In genomic region chr3L:1319097-1319725, dm6 we compare ENCODE assay signal across 1 fruit fly cellular context.
TF ChIP-seq lines count a peak whose summit lies in the region.

No protein-coding gene starts in this region.

TF ChIP-seq in whole organism, embryonic, 481 proteins besides CTCF, POLR2A, EP300 and RAD21 (continued from another document and continues in another):
- TF ChIP-seq en (GFP tag; optimal IDR thresholded peaks at IDR 0.05; lab: Kevin White, UChicago): peak; percentile 49
- TF ChIP-seq dm (GFP tag; optimal IDR thresholded peaks at IDR 0.05; lab: Kevin White, UChicago): peak; percentile 25
- no peak for TF ChIP-seq gsb-n (tag; optimal IDR thresholded peaks at IDR 0.05; lab: Kevin White, UChicago)
- TF ChIP-seq Atf6 (GFP tag; IDR thresholded peaks at IDR 0.05; lab: Robert Waterston, UW): peak; percentile 47; the same call in 1 of the 2 replicates
- TF ChIP-seq Hsf (GFP tag; optimal IDR thresholded peaks at IDR 0.05; lab: Kevin White, UChicago): peak; percentile 84
- TF ChIP-seq CG8388 (GFP tag; optimal IDR thresholded peaks at IDR 0.05; lab: Kevin White, UChicago): peak; percentile 79
- TF ChIP-seq CG11560 (tag; IDR thresholded peaks at IDR 0.05; lab: Robert Waterston, UW): no peak
- TF ChIP-seq pfk (GFP tag; optimal IDR thresholded peaks at IDR 0.05; lab: Kevin White, UChicago): no peak
- no peak for TF ChIP-seq Tbp (GFP tag; optimal IDR thresholded peaks at IDR 0.05; lab: Kevin White, UChicago)
- TF ChIP-seq CG6765 (GFP tag; optimal IDR thresholded peaks at IDR 0.05; lab: Kevin White, UChicago): no peak
- TF ChIP-seq phol (tag; optimal IDR thresholded peaks at IDR 0.05; lab: Kevin White, UChicago): peak; percentile 86
- TF ChIP-seq Myb (GFP tag; optimal IDR thresholded peaks at IDR 0.05; lab: Kevin White, UChicago): peak; percentile 22
- TF ChIP-seq crp (GFP tag; optimal IDR thresholded peaks at IDR 0.05; lab: Kevin White, UChicago): peak in 1 of 2 experiments; percentile 23
- TF ChIP-seq Elba2 (GFP tag; optimal IDR thresholded peaks at IDR 0.05; lab: Kevin White, UChicago): no peak
- TF ChIP-seq Hand (GFP tag; optimal IDR thresholded peaks at IDR 0.05; lab: Kevin White, UChicago): no peak
- TF ChIP-seq gce (GFP tag; IDR thresholded peaks at IDR 0.05; lab: Robert Waterston, UW): peak; percentile 86
- 0 out of 3 replicates have a peak, but pooled peaks have one; percentile 37 for TF ChIP-seq CG6791 (GFP tag; IDR thresholded peaks at IDR 0.05; lab: Robert Waterston, UW; ENCODE audit: partially characterized antibody)
- TF ChIP-seq tio (GFP tag; optimal IDR thresholded peaks at IDR 0.05; lab: Kevin White, UChicago): peak; percentile 40
- TF ChIP-seq twi (tag; optimal IDR thresholded peaks at IDR 0.05; lab: Kevin White, UChicago): peak; percentile 26
- TF ChIP-seq grn (GFP tag; optimal IDR thresholded peaks at IDR 0.05; lab: Kevin White, UChicago): peak; percentile 43
- no peak for TF ChIP-seq hbn (GFP tag; IDR thresholded peaks at IDR 0.05; lab: Robert Waterston, UW; ENCODE audit: partially characterized antibody)
- TF ChIP-seq CG11695 (GFP tag; IDR thresholded peaks at IDR 0.05; lab: Robert Waterston, UW): peak; percentile 62
- peak; percentile 52 for TF ChIP-seq Atf-2 (GFP tag; optimal IDR thresholded peaks at IDR 0.05; lab: Kevin White, UChicago)
- TF ChIP-seq CG11093 (GFP tag; IDR thresholded peaks at IDR 0.05; lab: Robert Waterston, UW): peak; percentile 66; the same call in 2 of the 3 replicates
- TF ChIP-seq CG2712 (tag; optimal IDR thresholded peaks at IDR 0.05; lab: Kevin White, UChicago): peak; percentile 89
- TF ChIP-seq wor (GFP tag; IDR thresholded peaks at IDR 0.05; lab: Robert Waterston, UW): peak; percentile 81
- TF ChIP-seq ro (GFP tag; IDR thresholded peaks at IDR 0.05; lab: Robert Waterston, UW): peak; percentile 45; the same call in 1 of the 2 replicates
- TF ChIP-seq Side (GFP tag; optimal IDR thresholded peaks at IDR 0.05; lab: Kevin White, UChicago): peak; percentile 68
- peak; percentile 63 for TF ChIP-seq btn (GFP tag; optimal IDR thresholded peaks at IDR 0.05; lab: Kevin White, UChicago)
- no peak for TF ChIP-seq sd (tag; optimal IDR thresholded peaks at IDR 0.05; lab: Kevin White, UChicago)
- TF ChIP-seq CG8290 (GFP tag; optimal IDR thresholded peaks at IDR 0.05; lab: Kevin White, UChicago): peak; percentile 14
- TF ChIP-seq CG8290 (tag; optimal IDR thresholded peaks at IDR 0.05; lab: Kevin White, UChicago): peak in 1 of 2 experiments; percentile 71
- no peak for TF ChIP-seq tup (GFP tag; optimal IDR thresholded peaks at IDR 0.05; lab: Kevin White, UChicago)
- TF ChIP-seq CG43689 (GFP tag; IDR thresholded peaks at IDR 0.05; lab: Robert Waterston, UW): peak; percentile 30; the same call in 1 of the 2 replicates
- TF ChIP-seq Mad (GFP tag; optimal IDR thresholded peaks at IDR 0.05; lab: Kevin White, UChicago): peak; percentile 63
- peak; percentile 75 for TF ChIP-seq Sox100B (GFP tag; optimal IDR thresholded peaks at IDR 0.05; lab: Kevin White, UChicago)
- no peak for TF ChIP-seq gsb (GFP tag; IDR thresholded peaks at IDR 0.05; lab: Robert Waterston, UW)
- no peak for TF ChIP-seq fd3F (GFP tag; optimal IDR thresholded peaks at IDR 0.05; lab: Kevin White, UChicago)
- TF ChIP-seq Asciz (GFP tag; optimal IDR thresholded peaks at IDR 0.05; lab: Kevin White, UChicago): peak; percentile 88
- peak; percentile 64 for TF ChIP-seq gcm2 (GFP tag; optimal IDR thresholded peaks at IDR 0.05; lab: Kevin White, UChicago)
- no peak for TF ChIP-seq CG4328 (GFP tag; optimal IDR thresholded peaks at IDR 0.05; lab: Kevin White, UChicago)
- no peak for TF ChIP-seq BEAF-32 (GFP tag; optimal IDR thresholded peaks at IDR 0.05; lab: Kevin White, UChicago)
- peak; percentile 17 for TF ChIP-seq bab2 (GFP tag; optimal IDR thresholded peaks at IDR 0.05; lab: Kevin White, UChicago)
- TF ChIP-seq ham (GFP tag; IDR thresholded peaks at IDR 0.05; lab: Robert Waterston, UW): no peak
- peak; percentile 64 for TF ChIP-seq Fer3 (tag; optimal IDR thresholded peaks at IDR 0.05; lab: Kevin White, UChicago)
- TF ChIP-seq crc (GFP tag; optimal IDR thresholded peaks at IDR 0.05; lab: Kevin White, UChicago): peak; percentile 2
- no peak for TF ChIP-seq CG34224 (GFP tag; IDR thresholded peaks at IDR 0.05; lab: Robert Waterston, UW; ENCODE audit: partially characterized antibody)
- TF ChIP-seq nerfin-2 (GFP tag; IDR thresholded peaks at IDR 0.05; lab: Robert Waterston, UW; ENCODE audit: partially characterized antibody): no peak
- no peak for TF ChIP-seq Dll (GFP tag; IDR thresholded peaks at IDR 0.05; lab: Robert Waterston, UW; ENCODE audit: partially characterized antibody)
- peak; percentile 68 for TF ChIP-seq jumu (GFP tag; optimal IDR thresholded peaks at IDR 0.05; lab: Kevin White, UChicago)
- TF ChIP-seq hth (optimal IDR thresholded peaks at IDR 0.05; lab: Kevin White, UChicago): no peak
- TF ChIP-seq Dip3 (GFP tag; optimal IDR thresholded peaks at IDR 0.05; lab: Kevin White, UChicago): peak; percentile 47
- TF ChIP-seq CG1647 (GFP tag; optimal IDR thresholded peaks at IDR 0.05; lab: Kevin White, UChicago): no peak
- no peak for TF ChIP-seq Ets65A (GFP tag; lab: Kevin White, UChicago)
- no peak for TF ChIP-seq rib (GFP tag; IDR thresholded peaks at IDR 0.05; lab: Robert Waterston, UW)
- peak; percentile 80 for TF ChIP-seq NfI (GFP tag; optimal IDR thresholded peaks at IDR 0.05; lab: Kevin White, UChicago)
- TF ChIP-seq CG14050 (GFP tag; IDR thresholded peaks at IDR 0.05; lab: Robert Waterston, UW): peak; percentile 56; the same call in 2 of the 3 replicates
- peak; percentile 73 for TF ChIP-seq chm (GFP tag; IDR thresholded peaks at IDR 0.05; lab: Robert Waterston, UW)
- peak; percentile 81 for TF ChIP-seq CG30403 (GFP tag; optimal IDR thresholded peaks at IDR 0.05; lab: Kevin White, UChicago)
- no peak for TF ChIP-seq pita (GFP tag; optimal IDR thresholded peaks at IDR 0.05; lab: Kevin White, UChicago)
- peak; percentile 58 for TF ChIP-seq cato (GFP tag; optimal IDR thresholded peaks at IDR 0.05; lab: Kevin White, UChicago; ENCODE audit: borderline replicate concordance)
- TF ChIP-seq CG4360 (GFP tag; IDR thresholded peaks at IDR 0.05; lab: Robert Waterston, UW): peak; percentile 51
- peak; percentile 85 for TF ChIP-seq gem (tag; optimal IDR thresholded peaks at IDR 0.05; lab: Kevin White, UChicago)
- peak; percentile 74 for TF ChIP-seq CG12659 (GFP tag; optimal IDR thresholded peaks at IDR 0.05; lab: Kevin White, UChicago)
- no peak for TF ChIP-seq chinmo (GFP tag; IDR thresholded peaks at IDR 0.05; lab: Robert Waterston, UW; ENCODE audit: partially characterized antibody)
- peak; percentile 8 for TF ChIP-seq fu2 (GFP tag; optimal IDR thresholded peaks at IDR 0.05; lab: Kevin White, UChicago)
- peak; percentile 66 for TF ChIP-seq CG33213 (GFP tag; optimal IDR thresholded peaks at IDR 0.05; lab: Kevin White, UChicago)
- peak; percentile 87 for TF ChIP-seq fd96Cb (tag; optimal IDR thresholded peaks at IDR 0.05; lab: Kevin White, UChicago)
- peak; percentile 16 for TF ChIP-seq CG12104 (GFP tag; optimal IDR thresholded peaks at IDR 0.05; lab: Kevin White, UChicago)
- 0 out of 2 replicates have a peak, but pooled peaks have one; percentile 15 for TF ChIP-seq CG9215 (GFP tag; IDR thresholded peaks at IDR 0.05; lab: Robert Waterston, UW)
- TF ChIP-seq ssp (GFP tag; IDR thresholded peaks at IDR 0.05; lab: Robert Waterston, UW): peak; percentile 67
- TF ChIP-seq CG17912 (GFP tag; optimal IDR thresholded peaks at IDR 0.05; lab: Kevin White, UChicago): no peak
- peak; percentile 84 for TF ChIP-seq pnt (GFP tag; optimal IDR thresholded peaks at IDR 0.05; lab: Kevin White, UChicago)
- peak; percentile 84 for TF ChIP-seq otp (GFP tag; IDR thresholded peaks at IDR 0.05; lab: Robert Waterston, UW)
- peak; percentile 87 for TF ChIP-seq ATbp (GFP tag; optimal IDR thresholded peaks at IDR 0.05; lab: Kevin White, UChicago)
- TF ChIP-seq MTF-1 (GFP tag; optimal IDR thresholded peaks at IDR 0.05; lab: Kevin White, UChicago; ENCODE audit: borderline replicate concordance): peak; percentile 58
- peak; percentile 78 for TF ChIP-seq row (GFP tag; IDR thresholded peaks at IDR 0.05; lab: Robert Waterston, UW)
- TF ChIP-seq CG3726 (GFP tag; IDR thresholded peaks at IDR 0.05; lab: Robert Waterston, UW): peak; percentile 30; the same call in 2 of the 3 replicates
- peak; percentile 70 for TF ChIP-seq CG8924 (tag; optimal IDR thresholded peaks at IDR 0.05; lab: Kevin White, UChicago)
- TF ChIP-seq CG10366 (GFP tag; IDR thresholded peaks at IDR 0.05; lab: Robert Waterston, UW): peak; percentile 81
- TF ChIP-seq chif (GFP tag; optimal IDR thresholded peaks at IDR 0.05; lab: Kevin White, UChicago): peak; percentile 79 to 83
- no peak for TF ChIP-seq wdn (GFP tag; IDR thresholded peaks at IDR 0.05; lab: Robert Waterston, UW)
- TF ChIP-seq MESR4 (GFP tag; optimal IDR thresholded peaks at IDR 0.05; lab: Kevin White, UChicago): no peak
- 0 out of 2 replicates have a peak, but pooled peaks have one; percentile 27 for TF ChIP-seq dati (GFP tag; IDR thresholded peaks at IDR 0.05; lab: Robert Waterston, UW)
- TF ChIP-seq HLH3B (GFP tag; IDR thresholded peaks at IDR 0.05; lab: Robert Waterston, UW): peak; percentile 85
- TF ChIP-seq D19B (GFP tag; optimal IDR thresholded peaks at IDR 0.05; lab: Kevin White, UChicago): no peak
- peak; percentile 95 for TF ChIP-seq ci (GFP tag; IDR thresholded peaks at IDR 0.05; lab: Robert Waterston, UW)
- TF ChIP-seq CG17802 (tag; optimal IDR thresholded peaks at IDR 0.05; lab: Kevin White, UChicago): peak; percentile 71
- no peak for TF ChIP-seq CG13624 (GFP tag; optimal IDR thresholded peaks at IDR 0.05; lab: Kevin White, UChicago)
- peak; percentile 54; the same call in 1 of the 2 replicates for TF ChIP-seq sim (GFP tag; IDR thresholded peaks at IDR 0.05; lab: Robert Waterston, UW)
- peak; percentile 27 for TF ChIP-seq CG12299 (tag; optimal IDR thresholded peaks at IDR 0.05; lab: Kevin White, UChicago)
- TF ChIP-seq CG3847 (GFP tag; IDR thresholded peaks at IDR 0.05; lab: Robert Waterston, UW): no peak
- TF ChIP-seq so (GFP tag; IDR thresholded peaks at IDR 0.05; lab: Robert Waterston, UW): peak; percentile 87
- peak; percentile 74 for TF ChIP-seq dimm (GFP tag; IDR thresholded peaks at IDR 0.05; lab: Robert Waterston, UW)
- peak; percentile 74 for TF ChIP-seq CG6254 (GFP tag; optimal IDR thresholded peaks at IDR 0.05; lab: Kevin White, UChicago)
- peak; percentile 93 for TF ChIP-seq Sox102F (GFP tag; optimal IDR thresholded peaks at IDR 0.05; lab: Kevin White, UChicago)
- TF ChIP-seq Fer2 (tag; optimal IDR thresholded peaks at IDR 0.05; lab: Kevin White, UChicago): no peak
- TF ChIP-seq da (GFP tag; optimal IDR thresholded peaks at IDR 0.05; lab: Kevin White, UChicago): peak; percentile 20
- TF ChIP-seq Aef1 (GFP tag; IDR thresholded peaks at IDR 0.05; lab: Robert Waterston, UW): peak; percentile 64
- 0 out of 2 replicates have a peak, but pooled peaks have one; percentile 12 for TF ChIP-seq tna (GFP tag; IDR thresholded peaks at IDR 0.05; lab: Robert Waterston, UW; ENCODE audit: partially characterized antibody)
- TF ChIP-seq CG7745 (tag; optimal IDR thresholded peaks at IDR 0.05; lab: Kevin White, UChicago): no peak
- TF ChIP-seq Dbx (GFP tag; IDR thresholded peaks at IDR 0.05; lab: Robert Waterston, UW): peak; percentile 53; the same call in 1 of the 3 replicates
- TF ChIP-seq CG2875 (GFP tag; optimal IDR thresholded peaks at IDR 0.05; lab: Kevin White, UChicago): peak; percentile 82
- TF ChIP-seq CG12236 (GFP tag; optimal IDR thresholded peaks at IDR 0.05; lab: Kevin White, UChicago): peak; percentile 50
- peak; percentile 70 for TF ChIP-seq Mes4 (GFP tag; optimal IDR thresholded peaks at IDR 0.05; lab: Kevin White, UChicago)
- TF ChIP-seq vvl (GFP tag; IDR thresholded peaks at IDR 0.05; lab: Robert Waterston, UW): peak; percentile 96
- no peak for TF ChIP-seq CG2129 (GFP tag; IDR thresholded peaks at IDR 0.05; lab: Robert Waterston, UW; ENCODE audit: partially characterized antibody)
- TF ChIP-seq stwl (tag; optimal IDR thresholded peaks at IDR 0.05; lab: Kevin White, UChicago): no peak
- peak; percentile 79 for TF ChIP-seq croc (GFP tag; conservative IDR thresholded peaks at IDR 0.05; lab: Robert Waterston, UW)
- TF ChIP-seq CoRest (tag; optimal IDR thresholded peaks at IDR 0.05; lab: Kevin White, UChicago): peak; percentile 65
- peak; percentile 39 for TF ChIP-seq CG17186 (GFP tag; optimal IDR thresholded peaks at IDR 0.05; lab: Kevin White, UChicago)
- TF ChIP-seq p53 (GFP tag; optimal IDR thresholded peaks at IDR 0.05; lab: Kevin White, UChicago): peak; percentile 13
- TF ChIP-seq Kr (GFP tag; optimal IDR thresholded peaks at IDR 0.05; lab: Kevin White, UChicago): no peak
- TF ChIP-seq HmgZ (tag; optimal IDR thresholded peaks at IDR 0.05; lab: Kevin White, UChicago): peak; percentile 40
- TF ChIP-seq slp2 (GFP tag; optimal IDR thresholded peaks at IDR 0.05; lab: Kevin White, UChicago): peak; percentile 67
- TF ChIP-seq esg (GFP tag; conservative IDR thresholded peaks at IDR 0.05; lab: Robert Waterston, UW): peak; percentile 74
- peak; percentile 92 for TF ChIP-seq sisA (GFP tag; IDR thresholded peaks at IDR 0.05; lab: Robert Waterston, UW)
- TF ChIP-seq odd (GFP tag; optimal IDR thresholded peaks at IDR 0.05; lab: Kevin White, UChicago): peak; percentile 72
- peak; percentile 75 for TF ChIP-seq CG10959 (GFP tag; IDR thresholded peaks at IDR 0.05; lab: Robert Waterston, UW)
- peak; percentile 69 for TF ChIP-seq CG18599 (GFP tag; optimal IDR thresholded peaks at IDR 0.05; lab: Kevin White, UChicago)
- peak; percentile 90 for TF ChIP-seq ken (GFP tag; IDR thresholded peaks at IDR 0.05; lab: Robert Waterston, UW)
- TF ChIP-seq Camta (GFP tag; optimal IDR thresholded peaks at IDR 0.05; lab: Kevin White, UChicago): peak; percentile 49
- TF ChIP-seq CG9876 (GFP tag; optimal IDR thresholded peaks at IDR 0.05; lab: Kevin White, UChicago): no peak
- TF ChIP-seq CG9437 (GFP tag; optimal IDR thresholded peaks at IDR 0.05; lab: Kevin White, UChicago): peak; percentile 38
- TF ChIP-seq pum (GFP tag; optimal IDR thresholded peaks at IDR 0.05; lab: Kevin White, UChicago): peak; percentile 69
- peak; percentile 68 for TF ChIP-seq CG10462 (GFP tag; optimal IDR thresholded peaks at IDR 0.05; lab: Kevin White, UChicago)
- peak; percentile 24 to 72 for TF ChIP-seq Pdp1 (GFP tag; optimal IDR thresholded peaks at IDR 0.05; lab: Kevin White, UChicago)
- no peak for TF ChIP-seq HLHmδ (GFP tag; optimal IDR thresholded peaks at IDR 0.05; lab: Kevin White, UChicago)
- peak; percentile 90 for TF ChIP-seq CG31441 (GFP tag; IDR thresholded peaks at IDR 0.05; lab: Robert Waterston, UW)
- TF ChIP-seq CG12744 (GFP tag; optimal IDR thresholded peaks at IDR 0.05; lab: Kevin White, UChicago): no peak
